Fruit fly (Drosophila melanogaster): ENCODE measurements around the gene CG44422.

DNA sequence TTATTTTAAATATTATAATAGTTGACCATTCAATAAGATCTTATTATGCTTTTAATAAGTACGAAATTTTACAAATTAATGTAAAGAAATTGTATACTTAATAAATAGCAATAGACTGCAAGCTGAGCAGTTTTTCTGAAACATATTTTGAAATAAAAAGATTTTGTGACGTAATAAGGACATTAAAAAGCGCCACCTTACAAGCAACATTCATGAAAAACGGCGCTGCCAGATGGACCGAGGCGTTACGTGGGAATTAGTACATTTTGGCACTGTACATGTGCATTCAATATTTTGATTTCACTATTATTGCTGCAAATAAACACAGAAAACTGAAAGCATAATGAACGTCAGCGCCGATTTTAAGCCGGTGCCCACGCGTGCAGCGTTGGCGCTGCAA, 46.2 kb upstream of the CG44422 start, which contains the start of gene CG1738:
- no peak for TF ChIP-seq HmgZ (tag; optimal IDR thresholded peaks at IDR 0.05)
- TF ChIP-seq CG3065 (GFP tag; optimal IDR thresholded peaks at IDR 0.05): no peak
- peak; percentile 22 for TF ChIP-seq CoRest (tag; optimal IDR thresholded peaks at IDR 0.05)
- no peak for TF ChIP-seq CG15073 (GFP tag; optimal IDR thresholded peaks at IDR 0.05)
- TF ChIP-seq E2f2 (GFP tag; IDR thresholded peaks at IDR 0.05): peak; percentile 25; the same call in 1 of the 2 replicates
- no peak for TF ChIP-seq lmd (GFP tag; IDR thresholded peaks at IDR 0.05)
- no peak for TF ChIP-seq Nf-YB (GFP tag; optimal IDR thresholded peaks at IDR 0.05)
- no peak for TF ChIP-seq Neu2 (GFP tag; optimal IDR thresholded peaks at IDR 0.05; ENCODE audit: borderline replicate concordance)
- no peak for TF ChIP-seq CG5245 (GFP tag; optimal IDR thresholded peaks at IDR 0.05)
